Worm (Caenorhabditis elegans) whole organism, L1 larva: ENCODE data around the gene K09E9.3.

Experiments
- C04F5.9 ChIP-seq: sonication (generic microtip); optimal IDR thresholded peaks from 2 replicates; lab custom pipeline; 2016; ENCODE audit warnings: missing genetic modification characterization, missing compliant biosample characterization
- C16A3.4 ChIP-seq: fragments of 150-350 bp; optimal IDR thresholded peaks from 2 replicates; lab custom pipeline; 2014; ENCODE audit warnings: missing biosample characterization, missing genetic modification characterization
- F16B12.6 ChIP-seq: fragments of 150-350 bp; optimal IDR thresholded peaks from 2 replicates; lab custom pipeline; 2014; ENCODE audit warnings: missing biosample characterization, missing genetic modification characterization
- Y116A8C.19 ChIP-seq: sonication (generic microtip); optimal IDR thresholded peaks from 2 replicates; lab custom pipeline; 2016; ENCODE audit warnings: missing compliant biosample characterization, missing genetic modification characterization, borderline replicate concordance
- blmp-1 ChIP-seq: fragments of 150-350 bp; optimal IDR thresholded peaks from 2 replicates; lab custom pipeline; 2014; ENCODE audit warnings: missing biosample characterization, missing genetic modification characterization
- ceh-63 ChIP-seq: fragments of 200-800 bp; sonication (Bioruptor generic); optimal IDR thresholded peaks from 2 replicates; lab custom pipeline; 2018; ENCODE audit warnings: mild to moderate bottlenecking, missing genetic modification characterization, missing compliant biosample characterization
- ceh-8 ChIP-seq: fragments of 200-800 bp; sonication (Bioruptor generic); optimal IDR thresholded peaks from 2 replicates; lab custom pipeline; 2018; ENCODE audit warnings: mild to moderate bottlenecking, missing genetic modification characterization, moderate library complexity, missing compliant biosample characterization
- ceh-82 ChIP-seq, 3 experiments: fragments of 150-350 bp in 1 of 3; sonication (generic microtip) in 2 of 3; optimal IDR thresholded peaks; 2 replicates each; lab custom pipeline; 2014 to 2017; ENCODE audit warnings: missing biosample characterization in 3 of 3, missing genetic modification characterization in 3 of 3
- ceh-88 ChIP-seq: fragments of 200-800 bp; sonication (Bioruptor generic); IDR thresholded peaks from 2 replicates; pipeline ENCODE4 v1.3.6; 2022; ENCODE audit warnings: missing genetic modification characterization, missing compliant biosample characterization
- ceh-90 ChIP-seq: sonication (generic microtip); optimal IDR thresholded peaks from 2 replicates; lab custom pipeline; 2016; ENCODE audit warnings: missing genetic modification characterization, missing compliant biosample characterization
- ces-1 ChIP-seq: fragments of 150-350 bp; optimal IDR thresholded peaks from 2 replicates; lab custom pipeline; 2014; ENCODE audit warnings: missing biosample characterization, missing genetic modification reagents, missing genetic modification characterization
- dpl-1 ChIP-seq, 3 experiments: fragments of 150-350 bp in 2 of 3; sonication (generic microtip) in 1 of 3; optimal IDR thresholded peaks; 2 replicates each; lab custom pipeline; 2014 to 2017; ENCODE audit warnings: missing biosample characterization in 3 of 3, missing genetic modification characterization in 3 of 3, missing genetic modification reagents in 3 of 3
- efl-3 ChIP-seq: fragments of 200-800 bp; sonication (Bioruptor generic); optimal IDR thresholded peaks from 2 replicates; lab custom pipeline; 2018; ENCODE audit warnings: mild to moderate bottlenecking, missing genetic modification characterization, missing compliant biosample characterization
- egl-13 ChIP-seq: sonication (generic microtip); optimal IDR thresholded peaks from 2 replicates; lab custom pipeline; 2016; ENCODE audit warnings: missing genotype, missing genetic modification reagents, missing genetic modification characterization, missing compliant biosample characterization
- elt-3 ChIP-seq, 6 experiments: fragments of 150-350 bp in 1 of 6; sonication (generic microtip); optimal IDR thresholded peaks; 2 replicates each; lab custom pipeline; 2017 to 2018; ENCODE audit warnings: missing biosample characterization in 6 of 6, missing genetic modification characterization in 6 of 6, inconsistent platforms in 1 of 6
- ets-5 ChIP-seq: fragments of 200-800 bp; sonication (Bioruptor generic); IDR thresholded peaks from 2 replicates; pipeline ENCODE4 v1.3.6; 2022; ENCODE audit warnings: missing genetic modification characterization, missing compliant biosample characterization
- fkh-4 ChIP-seq: sonication (generic microtip); optimal IDR thresholded peaks from 2 replicates; lab custom pipeline; 2016; ENCODE audit warnings: missing compliant biosample characterization, missing genetic modification characterization, borderline replicate concordance
- fkh-8 ChIP-seq: sonication (generic microtip); optimal IDR thresholded peaks from 2 replicates; lab custom pipeline; 2016; ENCODE audit warnings: mild to moderate bottlenecking, missing genetic modification characterization, missing compliant biosample characterization
- fos-1 ChIP-seq: fragments of 150-350 bp; optimal IDR thresholded peaks from 2 replicates; lab custom pipeline; 2014; ENCODE audit warnings: missing biosample characterization, missing genetic modification characterization
- hlh-17 ChIP-seq: fragments of 200-800 bp; sonication (Bioruptor generic); optimal IDR thresholded peaks from 2 replicates; lab custom pipeline; 2018; ENCODE audit warnings: missing genetic modification characterization, mild to moderate bottlenecking, missing compliant biosample characterization, moderate library complexity, borderline replicate concordance
- irx-1 ChIP-seq: sonication (generic microtip); optimal IDR thresholded peaks from 2 replicates; lab custom pipeline; 2016; ENCODE audit warnings: missing genetic modification characterization, missing compliant biosample characterization
- jun-1 ChIP-seq: fragments of 150-350 bp; optimal IDR thresholded peaks from 2 replicates; lab custom pipeline; 2014; ENCODE audit warnings: missing biosample characterization, missing genetic modification reagents, missing genetic modification characterization
- lin-13 ChIP-seq: fragments of 150-350 bp; optimal IDR thresholded peaks from 2 replicates; lab custom pipeline; 2014; ENCODE audit warnings: missing biosample characterization, missing genetic modification reagents, missing genetic modification characterization
- lin-14 ChIP-seq: fragments of 200-800 bp; sonication (Bioruptor generic); optimal IDR thresholded peaks from 2 replicates; lab custom pipeline; 2018; ENCODE audit warnings: mild to moderate bottlenecking, missing genetic modification characterization, moderate library complexity, missing compliant biosample characterization
- lir-3 ChIP-seq: sonication (generic microtip); optimal IDR thresholded peaks from 2 replicates; lab custom pipeline; 2016; ENCODE audit warnings: mild to moderate bottlenecking, missing genetic modification characterization, moderate library complexity, missing compliant biosample characterization; ENCODE audit not compliant: poor library complexity
- lsy-2 ChIP-seq, 2 experiments: fragments of 150-350 bp; optimal IDR thresholded peaks; 2 replicates each; lab custom pipeline; 2014; ENCODE audit warnings: missing biosample characterization in 2 of 2, missing genetic modification characterization in 2 of 2
- mab-9 ChIP-seq: fragments of 200-800 bp; sonication (Bioruptor generic); IDR thresholded peaks from 2 replicates; pipeline ENCODE4 v1.3.6; 2022; ENCODE audit warnings: missing genetic modification reagents, missing genetic modification characterization, missing compliant biosample characterization
- mef-2 ChIP-seq: fragments of 150-350 bp; optimal IDR thresholded peaks from 2 replicates; lab custom pipeline; 2014; ENCODE audit warnings: missing biosample characterization, missing genetic modification characterization
- nhr-12 ChIP-seq: sonication (generic microtip); optimal IDR thresholded peaks from 2 replicates; lab custom pipeline; 2017; ENCODE audit warnings: missing biosample characterization, missing genetic modification characterization
- nhr-237 ChIP-seq: fragments of 150-350 bp; optimal IDR thresholded peaks from 2 replicates; lab custom pipeline; 2014; ENCODE audit warnings: missing biosample characterization, missing genetic modification characterization
- nhr-28 ChIP-seq: fragments of 150-350 bp; optimal IDR thresholded peaks from 2 replicates; lab custom pipeline; 2014; ENCODE audit warnings: missing biosample characterization, missing genetic modification characterization
- nhr-47 ChIP-seq: sonication (generic microtip); optimal IDR thresholded peaks from 2 replicates; lab custom pipeline; 2016; ENCODE audit warnings: mild to moderate bottlenecking, missing genetic modification characterization, moderate library complexity, missing compliant biosample characterization
- nhr-71 ChIP-seq: sonication (generic microtip); optimal IDR thresholded peaks from 2 replicates; lab custom pipeline; 2016; ENCODE audit warnings: mild to moderate bottlenecking, missing genetic modification characterization, moderate library complexity, missing compliant biosample characterization
- nhr-76 ChIP-seq: sonication (generic microtip); optimal IDR thresholded peaks from 2 replicates; lab custom pipeline; 2017; ENCODE audit warnings: missing biosample characterization, missing genetic modification characterization
- nhr-77 ChIP-seq: fragments of 150-350 bp; optimal IDR thresholded peaks from 2 replicates; lab custom pipeline; 2014; ENCODE audit warnings: missing biosample characterization, missing genetic modification characterization
- nhr-84 ChIP-seq: sonication (generic microtip); optimal IDR thresholded peaks from 2 replicates; lab custom pipeline; 2017; ENCODE audit warnings: missing biosample characterization, missing genetic modification characterization
- pag-3 ChIP-seq: sonication (generic microtip); optimal IDR thresholded peaks from 2 replicates; lab custom pipeline; 2017; ENCODE audit warnings: missing genetic modification characterization, mild to moderate bottlenecking, missing compliant biosample characterization, antibody characterized with exemption, borderline replicate concordance; ENCODE audit not compliant: insufficient read depth
- pqm-1 ChIP-seq: sonication (generic microtip); optimal IDR thresholded peaks from 3 replicates; lab custom pipeline; 2017; ENCODE audit warnings: missing biosample characterization, missing genetic modification characterization
- rnt-1 ChIP-seq: sonication (generic microtip); optimal IDR thresholded peaks from 2 replicates; lab custom pipeline; 2016; ENCODE audit warnings: mild to moderate bottlenecking, missing genetic modification characterization, moderate library complexity, missing compliant biosample characterization
- snpc-4 ChIP-seq: fragments of 150-350 bp; optimal IDR thresholded peaks from 2 replicates; lab custom pipeline; 2014; ENCODE audit warnings: missing biosample characterization, missing genetic modification characterization
- snu-23 ChIP-seq: sonication (generic microtip); optimal IDR thresholded peaks from 2 replicates; lab custom pipeline; 2016; ENCODE audit warnings: missing genetic modification characterization, missing compliant biosample characterization
- sox-4 ChIP-seq: sonication (generic microtip); optimal IDR thresholded peaks from 2 replicates; lab custom pipeline; 2016; ENCODE audit warnings: missing genetic modification characterization, missing compliant biosample characterization
- swsn-7 ChIP-seq: sonication (generic microtip); optimal IDR thresholded peaks from 2 replicates; lab custom pipeline; 2016; ENCODE audit warnings: missing genetic modification characterization, missing compliant biosample characterization
- tbx-2 ChIP-seq: sonication (generic microtip); optimal IDR thresholded peaks from 2 replicates; lab custom pipeline; 2016; ENCODE audit warnings: missing genetic modification characterization, missing compliant biosample characterization
- unc-130 ChIP-seq: fragments of 150-350 bp; optimal IDR thresholded peaks from 2 replicates; lab custom pipeline; 2017; ENCODE audit warnings: missing biosample characterization, missing genetic modification characterization, inconsistent platforms
- unc-30 ChIP-seq: sonication (generic microtip); optimal IDR thresholded peaks from 2 replicates; lab custom pipeline; 2017; ENCODE audit warnings: missing biosample characterization, missing genetic modification characterization
- unc-98 ChIP-seq: fragments of 200-800 bp; sonication (Bioruptor generic); IDR thresholded peaks from 2 replicates; pipeline ENCODE4 v1.3.6; 2022; ENCODE audit warnings: missing genetic modification characterization, missing compliant biosample characterization
- zag-1 ChIP-seq: fragments of 150-350 bp; optimal IDR thresholded peaks from 2 replicates; lab custom pipeline; 2014; ENCODE audit warnings: missing biosample characterization, missing genetic modification characterization
- ztf-11 ChIP-seq, 2 experiments: sonication (generic microtip); optimal IDR thresholded peaks; 2 replicates each; lab custom pipeline; 2016 to 2017; ENCODE audit warnings: missing genetic modification characterization in 2 of 2, missing biosample characterization in 1 of 2, missing compliant biosample characterization in 1 of 2

The K09E9.3 gene

DNA sequence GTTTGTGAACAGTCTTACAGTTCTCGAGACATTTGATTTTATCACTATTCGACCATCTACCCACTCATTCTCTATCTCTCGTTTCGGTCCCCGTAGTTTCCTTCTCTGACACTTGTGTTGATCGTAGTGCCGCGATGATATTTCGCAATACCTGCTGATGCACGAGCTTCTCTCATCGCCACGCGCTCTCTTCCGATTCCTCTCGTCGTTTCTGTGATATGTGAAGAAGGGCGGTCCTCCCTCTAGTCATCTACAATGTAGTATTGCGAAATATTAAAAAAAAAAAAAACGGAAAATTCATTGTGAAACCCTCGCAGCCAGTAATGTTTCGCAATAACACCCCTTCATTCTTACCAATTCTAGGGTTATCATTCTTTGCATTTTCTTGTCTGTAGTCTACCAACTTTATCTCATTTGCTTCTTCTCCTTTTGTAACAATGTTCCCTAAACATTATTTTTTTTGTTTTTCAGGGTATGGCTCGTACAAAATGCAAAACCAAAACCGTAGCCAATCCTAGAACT, 6.0 kb downstream of the K09E9.3 start, which contains the start of gene nipi-3 (continued):
- TF ChIP-seq nhr-12: peak; percentile 84
- TF ChIP-seq Y116A8C.19 (tag; lab: Kevin White, UChicago): no peak
- no peak for TF ChIP-seq hlh-17
- peak; percentile 97 for TF ChIP-seq nhr-71 (tag; lab: Kevin White, UChicago)
- peak; percentile 80 for TF ChIP-seq egl-13 (tag; lab: Kevin White, UChicago)
- TF ChIP-seq zag-1 (tag; lab: Kevin White, UChicago): no peak
- peak; percentile 90 for TF ChIP-seq nhr-47
- TF ChIP-seq C04F5.9 (tag; lab: Kevin White, UChicago): no peak
- peak; percentile 95 for TF ChIP-seq C16A3.4 (tag; lab: Kevin White, UChicago)
- peak; percentile 83 for TF ChIP-seq tbx-2
- TF ChIP-seq ces-1: no peak
- no peak for TF ChIP-seq fkh-4 (tag; lab: Kevin White, UChicago)
- peak; percentile 94 for TF ChIP-seq snu-23 (GFP tag; lab: Kevin White, UChicago)
- peak; percentile 4 for TF ChIP-seq unc-30 (tag; lab: Kevin White, UChicago)
- peak; percentile 98 for TF ChIP-seq jun-1 (tag; lab: Kevin White, UChicago)
- TF ChIP-seq unc-98 (GFP tag; lab: Robert Waterston, UW): peak; percentile 45; the same call in 1 of the 2 replicates
- TF ChIP-seq nhr-28 (tag; lab: Kevin White, UChicago): peak; percentile 84
- peak; percentile 93 for TF ChIP-seq swsn-7 (tag; lab: Kevin White, UChicago)
- TF ChIP-seq mef-2 (tag; lab: Kevin White, UChicago): peak; percentile 62
- TF ChIP-seq elt-3 (tag; optimal IDR thresholded peaks at IDR 0.05; lab: Kevin White, UChicago): peak in 5 of 6 experiments; percentile 39 to 98 (median 86)
- TF ChIP-seq pag-3 (tag; lab: Kevin White, UChicago): peak; percentile 14
- TF ChIP-seq unc-130 (tag; lab: Kevin White, UChicago): peak; percentile 92
- TF ChIP-seq ceh-63 (GFP tag; lab: Kevin White, UChicago): no peak
- TF ChIP-seq ceh-82 (tag; optimal IDR thresholded peaks at IDR 0.05; lab: Kevin White, UChicago): peak; percentile 92 to 96 (median 94)
- TF ChIP-seq lir-3: peak; percentile 63
- TF ChIP-seq blmp-1: peak; percentile 43
- no peak; the same call in 1 of the 2 replicates for TF ChIP-seq ceh-88 (GFP tag; lab: Robert Waterston, UW)
- TF ChIP-seq pqm-1 (tag; lab: Kevin White, UChicago): peak; percentile 30
- TF ChIP-seq efl-3 (GFP tag; lab: Kevin White, UChicago): no peak
- TF ChIP-seq lsy-2 (tag; optimal IDR thresholded peaks at IDR 0.05; lab: Kevin White, UChicago): peak; percentile 84 to 91
- TF ChIP-seq nhr-237 (tag; lab: Kevin White, UChicago): peak; percentile 95
- peak; percentile 22 for TF ChIP-seq F16B12.6
- peak; percentile 18 for TF ChIP-seq sox-4 (tag; lab: Kevin White, UChicago)
- TF ChIP-seq dpl-1 (GFP tag; optimal IDR thresholded peaks at IDR 0.05; lab: Kevin White, UChicago): peak; percentile 37 to 52 (median 39)
- TF ChIP-seq lin-14 (GFP tag; lab: Kevin White, UChicago): peak; percentile 98
- peak; percentile 69 for TF ChIP-seq ceh-8 (GFP tag; lab: Kevin White, UChicago)
- peak; percentile 93 for TF ChIP-seq nhr-77 (tag; lab: Kevin White, UChicago)
- TF ChIP-seq ceh-90 (tag; lab: Kevin White, UChicago): no peak

DNA sequence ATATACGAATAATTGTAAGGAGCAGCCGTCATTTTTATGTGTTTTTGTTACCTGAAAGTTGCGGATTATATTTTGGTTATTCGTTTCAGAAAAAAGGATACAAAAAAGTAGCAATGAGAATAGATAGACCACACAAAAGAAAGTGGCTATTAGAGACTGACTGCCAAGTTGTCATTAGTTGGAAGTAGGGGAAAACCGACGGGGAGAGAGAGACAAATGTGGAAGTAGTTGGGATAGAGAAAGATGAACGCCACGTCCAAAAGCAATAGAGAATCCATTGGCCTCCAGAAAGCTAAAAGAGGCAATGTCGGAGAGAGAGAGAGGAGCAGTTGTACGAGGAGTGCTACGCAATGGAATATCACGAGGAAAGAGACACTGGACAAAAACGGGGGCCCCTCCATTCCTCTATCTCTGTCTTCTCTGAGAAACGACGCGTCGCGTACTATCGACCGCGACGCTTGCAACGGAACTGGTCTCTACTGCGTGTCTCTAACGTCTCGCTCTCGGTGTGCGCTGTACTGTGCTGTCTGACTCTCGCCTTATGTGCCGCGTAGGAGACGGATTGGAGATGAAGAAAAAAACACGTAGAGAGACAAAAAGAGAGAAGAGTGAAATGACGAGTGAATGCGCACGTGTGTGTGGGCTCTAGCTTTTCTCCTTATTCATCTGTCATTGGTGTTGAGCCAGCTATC, 6.9 kb downstream of the K09E9.3 start, which contains the start of gene rab-14:
Gene rab-14, minus strand, starts transcription at position 51 of the 692 bp plus-strand sequence.
- TF ChIP-seq egl-13 (tag; lab: Kevin White, UChicago): peak; percentile 74
- TF ChIP-seq jun-1 (tag; lab: Kevin White, UChicago): peak; percentile 63
- no peak for TF ChIP-seq nhr-76
- peak; percentile 10 for TF ChIP-seq irx-1
- peak; percentile 64 for TF ChIP-seq fos-1 (tag; lab: Kevin White, UChicago)
- no peak for TF ChIP-seq nhr-84 (tag; lab: Kevin White, UChicago)
- no peak for TF ChIP-seq ets-5
- peak; percentile 68 for TF ChIP-seq blmp-1
- TF ChIP-seq lin-13 (GFP tag; lab: Kevin White, UChicago): peak; percentile 75
- TF ChIP-seq mab-9: no peak
- no peak for TF ChIP-seq ceh-90 (tag; lab: Kevin White, UChicago)
- TF ChIP-seq ztf-11 (tag; optimal IDR thresholded peaks at IDR 0.05; lab: Kevin White, UChicago): no peak
- peak; percentile 51 for TF ChIP-seq rnt-1
- peak; percentile 80 for TF ChIP-seq swsn-7 (tag; lab: Kevin White, UChicago)
- TF ChIP-seq sox-4 (tag; lab: Kevin White, UChicago): peak; percentile 45
- no peak for TF ChIP-seq unc-130 (tag; lab: Kevin White, UChicago)
- peak; percentile 84 for TF ChIP-seq nhr-47
- peak; percentile 95 for TF ChIP-seq fkh-8 (tag; lab: Kevin White, UChicago)
- peak; percentile 38 for TF ChIP-seq snpc-4 (tag; lab: Kevin White, UChicago)
- TF ChIP-seq fkh-4 (tag; lab: Kevin White, UChicago): no peak
